Fruit fly (Drosophila melanogaster) whole organism, embryonic: Measurements from ENCODE around the gene Sfp65A.

Experiments used
- CG4360 ChIP-seq: fragments of 200-800 bp; sonication (Bioruptor generic); IDR thresholded peaks from 2 replicates; pipeline ENCODE4 v1.3.6; 2022; ENCODE audit warnings: missing biosample characterization, missing genetic modification characterization

Gene Sfp65A

dm6 chr3L:6400062-6400750 is 50.1 kb downstream of the Sfp65A start, which contains the start of gene CG42747 (continued):
- TF ChIP-seq CG4360 (GFP tag; lab: Robert Waterston, UW), result peak; percentile 95
- TF ChIP-seq, all 482 proteins: peak for 312
